Worm (Caenorhabditis elegans) whole organism, L2 larva: Measurements from ENCODE around the gene AH9.1.

ENCODE experiments used
- C34F6.9 ChIP-seq: fragments of 150-350 bp; optimal IDR thresholded peaks from 2 replicates; lab custom pipeline; 2014; ENCODE audit warnings: missing biosample characterization, missing genetic modification characterization
- R02D3.7 ChIP-seq: fragments of 150-350 bp; optimal IDR thresholded peaks from 2 replicates; lab custom pipeline; 2014; ENCODE audit warnings: missing biosample characterization, missing genetic modification characterization
- Y55F3AM.14 ChIP-seq: fragments of 200-800 bp; sonication (Bioruptor generic); optimal IDR thresholded peaks from 2 replicates; lab custom pipeline; 2018; ENCODE audit warnings: mild to moderate bottlenecking, missing genetic modification characterization, missing compliant biosample characterization
- ZK546.5 ChIP-seq: sonication (generic microtip); optimal IDR thresholded peaks from 2 replicates; lab custom pipeline; 2017; ENCODE audit warnings: missing biosample characterization, missing genetic modification characterization
- aly-2 ChIP-seq: fragments of 150-350 bp; optimal IDR thresholded peaks from 2 replicates; lab custom pipeline; 2014; ENCODE audit warnings: missing biosample characterization, missing genetic modification characterization
- ama-1 ChIP-seq: fragments of 150-350 bp; optimal IDR thresholded peaks from 2 replicates; lab custom pipeline; 2018; ENCODE audit warnings: inconsistent platforms
- blmp-1 ChIP-seq: sonication (generic microtip); optimal IDR thresholded peaks from 2 replicates; lab custom pipeline; 2017; ENCODE audit warnings: missing genetic modification characterization, mild to moderate bottlenecking, missing compliant biosample characterization, antibody characterized with exemption, moderate library complexity; ENCODE audit not compliant: insufficient read depth
- ceh-16 ChIP-seq: fragments of 150-350 bp; optimal IDR thresholded peaks from 2 replicates; lab custom pipeline; 2014; ENCODE audit warnings: missing biosample characterization, missing genetic modification characterization
- ceh-82 ChIP-seq: fragments of 150-350 bp; optimal IDR thresholded peaks from 2 replicates; lab custom pipeline; 2014; ENCODE audit warnings: missing biosample characterization, missing genetic modification characterization
- crh-2 ChIP-seq: sonication (generic microtip); optimal IDR thresholded peaks from 2 replicates; lab custom pipeline; 2017; ENCODE audit warnings: missing biosample characterization, missing genetic modification characterization
- dmd-4 ChIP-seq: sonication (generic microtip); optimal IDR thresholded peaks from 2 replicates; lab custom pipeline; 2017; ENCODE audit warnings: missing biosample characterization, missing genetic modification characterization
- elt-1 ChIP-seq: fragments of 150-350 bp; optimal IDR thresholded peaks from 2 replicates; lab custom pipeline; 2014; ENCODE audit warnings: missing biosample characterization, missing genetic modification characterization
- elt-3 ChIP-seq: sonication (generic microtip); optimal IDR thresholded peaks from 2 replicates; lab custom pipeline; 2017; ENCODE audit warnings: missing biosample characterization, missing genetic modification characterization
- lin-11 ChIP-seq: fragments of 150-350 bp; sonication (generic microtip); optimal IDR thresholded peaks from 2 replicates; lab custom pipeline; 2014; ENCODE audit warnings: missing biosample characterization, missing genetic modification characterization, inconsistent platforms, mixed read lengths
- lin-13 ChIP-seq: fragments of 150-350 bp; optimal IDR thresholded peaks from 2 replicates; lab custom pipeline; 2014; ENCODE audit warnings: missing biosample characterization, missing genetic modification reagents, missing genetic modification characterization
- lsy-2 ChIP-seq, 2 experiments: fragments of 150-350 bp in 1 of 2; sonication (generic microtip) in 1 of 2; optimal IDR thresholded peaks; 2 replicates each; lab custom pipeline; 2014 to 2017; ENCODE audit warnings: missing biosample characterization in 2 of 2, missing genetic modification characterization in 2 of 2
- mab-5 ChIP-seq: fragments of 150-350 bp; optimal IDR thresholded peaks from 2 replicates; lab custom pipeline; 2014; ENCODE audit warnings: missing biosample characterization, missing genetic modification characterization
- mbf-1 ChIP-seq: sonication (generic microtip); optimal IDR thresholded peaks from 2 replicates; lab custom pipeline; 2017; ENCODE audit warnings: missing biosample characterization, missing genetic modification characterization
- mdl-1 ChIP-seq, 2 experiments: fragments of 150-350 bp in 1 of 2; sonication (generic microtip) in 1 of 2; optimal IDR thresholded peaks; 2 replicates each; lab custom pipeline; 2017; ENCODE audit warnings: missing biosample characterization in 2 of 2, missing genetic modification characterization in 2 of 2
- nhr-10 ChIP-seq: sonication (generic microtip); optimal IDR thresholded peaks from 2 replicates; lab custom pipeline; 2017; ENCODE audit warnings: missing biosample characterization, missing genetic modification characterization
- nhr-11 ChIP-seq: fragments of 150-350 bp; optimal IDR thresholded peaks from 2 replicates; lab custom pipeline; 2014; ENCODE audit warnings: missing biosample characterization, missing genetic modification characterization
- nhr-129 ChIP-seq: fragments of 150-350 bp; optimal IDR thresholded peaks from 2 replicates; lab custom pipeline; 2014; ENCODE audit warnings: missing biosample characterization, missing genetic modification characterization
- nhr-21 ChIP-seq: fragments of 150-350 bp; optimal IDR thresholded peaks from 2 replicates; lab custom pipeline; 2014; ENCODE audit warnings: missing biosample characterization, missing genetic modification characterization
- nhr-23 ChIP-seq: fragments of 150-350 bp; optimal IDR thresholded peaks from 2 replicates; lab custom pipeline; 2014; ENCODE audit warnings: missing biosample characterization, missing genetic modification reagents, missing genetic modification characterization
- nhr-237 ChIP-seq: fragments of 150-350 bp; optimal IDR thresholded peaks from 2 replicates; lab custom pipeline; 2014; ENCODE audit warnings: missing biosample characterization, missing genetic modification characterization
- nhr-25 ChIP-seq: fragments of 150-350 bp; sonication (generic microtip); optimal IDR thresholded peaks from 3 replicates; lab custom pipeline; 2014; ENCODE audit warnings: missing biosample characterization, missing genetic modification characterization
- nhr-6 ChIP-seq: fragments of 150-350 bp; optimal IDR thresholded peaks from 2 replicates; lab custom pipeline; 2014; ENCODE audit warnings: missing biosample characterization, missing genetic modification characterization
- nhr-77 ChIP-seq: fragments of 150-350 bp; optimal IDR thresholded peaks from 2 replicates; lab custom pipeline; 2014; ENCODE audit warnings: missing biosample characterization, missing genetic modification characterization
- peb-1 ChIP-seq: fragments of 150-350 bp; optimal IDR thresholded peaks from 2 replicates; lab custom pipeline; 2014; ENCODE audit warnings: missing biosample characterization, missing genetic modification characterization
- sem-4 ChIP-seq: fragments of 150-350 bp; optimal IDR thresholded peaks from 2 replicates; lab custom pipeline; 2014; ENCODE audit warnings: missing biosample characterization, missing genetic modification reagents, missing genetic modification characterization
- sma-3 ChIP-seq: sonication (generic microtip); optimal IDR thresholded peaks from 2 replicates; lab custom pipeline; 2016; ENCODE audit warnings: missing genetic modification reagents, missing genetic modification characterization, missing compliant biosample characterization
- sma-9 ChIP-seq, 2 experiments: fragments of 150-350 bp in 1 of 2; sonication (generic microtip) in 1 of 2; optimal IDR thresholded peaks; 2 replicates each; lab custom pipeline; 2014 to 2016; ENCODE audit warnings: missing genetic modification characterization in 2 of 2, mild to moderate bottlenecking in 1 of 2, missing biosample characterization in 1 of 2, missing compliant biosample characterization in 1 of 2, missing genetic modification reagents in 1 of 2, moderate library complexity in 1 of 2
- snpc-4 ChIP-seq: fragments of 150-350 bp; optimal IDR thresholded peaks from 2 replicates; lab custom pipeline; 2014; ENCODE audit warnings: missing biosample characterization, missing genetic modification characterization
- unc-39 ChIP-seq: fragments of 150-350 bp; optimal IDR thresholded peaks from 2 replicates; lab custom pipeline; 2014; ENCODE audit warnings: missing biosample characterization, missing genetic modification characterization
- unc-55 ChIP-seq: fragments of 150-350 bp; sonication (generic microtip); optimal IDR thresholded peaks from 3 replicates; lab custom pipeline; 2014; ENCODE audit warnings: missing biosample characterization, missing genetic modification reagents, missing genetic modification characterization
- unc-62 ChIP-seq: fragments of 150-350 bp; optimal IDR thresholded peaks from 2 replicates; lab custom pipeline; 2014; ENCODE audit warnings: missing biosample characterization, missing genetic modification reagents, missing genetic modification characterization
- zag-1 ChIP-seq: fragments of 150-350 bp; optimal IDR thresholded peaks from 2 replicates; lab custom pipeline; 2014; ENCODE audit warnings: missing biosample characterization, missing genetic modification characterization
- ztf-1 ChIP-seq: fragments of 200-800 bp; sonication (Bioruptor generic); conservative IDR thresholded peaks from 2 replicates; pipeline ENCODE4 v1.3.6; 2022; ENCODE audit warnings: missing genetic modification characterization, missing compliant biosample characterization
- ztf-11 ChIP-seq: sonication (generic microtip); optimal IDR thresholded peaks from 2 replicates; lab custom pipeline; 2017; ENCODE audit warnings: missing biosample characterization, missing genetic modification characterization
- ztf-4 ChIP-seq: fragments of 150-350 bp; optimal IDR thresholded peaks from 2 replicates; lab custom pipeline; 2014; ENCODE audit warnings: missing biosample characterization, missing genetic modification characterization

The AH9.1 gene

DNA sequence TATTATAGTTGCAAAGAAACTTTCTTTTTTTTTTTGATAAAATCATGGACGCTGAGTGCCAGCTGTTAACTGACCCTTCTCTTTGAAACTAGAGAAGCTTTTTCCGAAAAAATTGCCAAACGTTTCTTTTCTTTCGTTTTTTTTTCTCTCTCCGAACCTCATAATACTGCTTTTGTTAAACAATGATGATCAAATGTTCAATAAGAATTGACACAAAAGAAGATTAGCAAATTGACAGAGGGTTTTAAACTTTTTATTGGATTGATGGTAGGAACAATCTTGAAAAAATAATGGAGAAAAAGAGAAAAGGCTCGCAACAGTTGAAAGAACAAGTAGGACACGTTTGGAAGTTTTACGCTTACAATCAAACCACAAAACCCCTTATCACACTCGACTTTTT lies 26.0 kb downstream of the AH9.1 start, which contains the start of gene hex-1:
hex-1 (plus strand) TSS at position 301 of the 400 bp plus-strand sequence.
- TF ChIP-seq nhr-77 (tag; lab: Kevin White, UChicago) (no peak), nhr-11 (tag; lab: Kevin White, UChicago) (no peak), mab-5 (no peak)
- TF ChIP-seq, all 48 proteins: peak for 0

DNA sequence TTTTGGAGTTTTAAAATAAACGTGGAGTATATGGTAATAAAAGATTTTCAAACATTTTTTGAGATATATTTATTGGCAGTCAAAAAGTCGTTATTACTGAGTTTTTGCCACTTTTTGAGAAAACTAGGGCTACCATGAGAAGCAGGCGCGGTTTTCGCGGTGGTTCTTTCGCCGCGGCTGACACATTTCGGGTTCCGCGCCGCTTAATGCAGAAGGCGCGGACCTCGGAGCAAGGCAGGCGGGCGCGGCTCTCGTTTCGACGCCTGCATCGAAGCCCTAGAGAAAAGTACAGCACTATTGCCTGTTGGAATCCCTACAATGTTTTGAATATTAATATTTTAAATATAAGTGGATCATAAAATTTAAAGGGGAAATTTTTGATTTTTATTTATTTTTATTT lies 27.4 kb downstream of the AH9.1 start:
- TF ChIP-seq snpc-4 (tag; lab: Kevin White, UChicago) (peak; percentile 49), R02D3.7 (no peak)

DNA sequence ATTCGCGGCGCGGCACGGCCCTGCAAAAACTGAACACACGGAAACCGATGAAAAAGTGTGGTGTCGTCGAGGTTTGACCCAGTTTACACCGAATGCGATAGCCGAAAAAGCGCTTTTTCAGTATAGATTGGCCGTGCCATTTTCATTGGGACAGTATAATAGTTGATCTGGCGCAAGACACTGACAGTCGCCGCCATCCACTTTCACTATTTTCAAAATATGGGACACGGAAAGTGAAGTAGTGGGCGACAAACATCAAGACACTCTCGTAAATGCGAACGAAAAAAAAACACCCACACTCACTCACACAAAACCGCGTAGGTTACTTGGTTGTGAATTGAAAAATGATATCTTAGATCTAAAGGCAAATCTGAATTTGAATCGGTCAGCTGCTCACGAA lies 27.8 kb downstream of the AH9.1 start:
- TF ChIP-seq ceh-82 (no peak), blmp-1 (tag; lab: Kevin White, UChicago) (peak; percentile 82), nhr-21 (peak; percentile 49), peb-1 (peak; percentile 89)

DNA sequence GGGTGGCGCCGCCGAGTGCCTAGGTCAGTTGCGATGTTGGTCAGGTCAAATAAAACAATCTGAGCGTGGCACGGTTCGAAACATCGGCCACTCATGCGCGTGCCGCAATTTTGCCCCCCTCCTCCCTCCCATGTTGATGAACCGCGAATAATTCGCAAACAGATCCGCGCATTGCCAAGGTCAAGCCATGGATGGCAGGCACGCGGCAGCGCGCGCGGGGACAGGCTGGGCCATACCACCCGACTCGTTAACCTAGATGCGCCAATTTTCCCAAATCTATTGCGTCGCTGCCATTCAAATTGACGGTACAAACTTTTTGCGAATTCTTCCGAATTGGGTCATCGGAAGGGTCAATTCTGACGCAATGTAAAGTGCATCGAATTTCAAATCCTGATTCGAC lies 30.1 kb downstream of the AH9.1 start:
- no peak for TF ChIP-seq nhr-11 (tag; lab: Kevin White, UChicago)
- TF ChIP-seq C34F6.9 (tag; lab: Kevin White, UChicago), result no peak
- TF ChIP-seq sem-4 (tag; lab: Kevin White, UChicago), result peak; percentile 59
- peak; percentile 13 for TF ChIP-seq Y55F3AM.14 (GFP tag; lab: Kevin White, UChicago)
- TF ChIP-seq nhr-129 (tag; lab: Kevin White, UChicago), result no peak
- TF ChIP-seq nhr-25 (tag; lab: Kevin White, UChicago), result peak; percentile 25
- TF ChIP-seq nhr-23 (tag; lab: Kevin White, UChicago), result no peak
- TF ChIP-seq nhr-10, result no peak
- no peak for TF ChIP-seq mab-5
- TF ChIP-seq lsy-2 (tag; optimal IDR thresholded peaks at IDR 0.05; lab: Kevin White, UChicago), result peak in 1 of 2 experiments; percentile 18
- TF ChIP-seq ztf-11, result no peak
- TF ChIP-seq ceh-16 (tag; lab: Kevin White, UChicago), result peak; percentile 93
- no peak for TF ChIP-seq mbf-1
- TF ChIP-seq unc-62 (GFP tag; lab: Kevin White, UChicago), result no peak
- TF ChIP-seq nhr-6 (tag; lab: Kevin White, UChicago), result no peak
- no peak for TF ChIP-seq sma-9 (GFP tag; optimal IDR thresholded peaks at IDR 0.05; lab: Kevin White, UChicago)
- TF ChIP-seq sma-9 (tag; optimal IDR thresholded peaks at IDR 0.05; lab: Kevin White, UChicago), result peak; percentile 53
- TF ChIP-seq blmp-1 (tag; lab: Kevin White, UChicago), result no peak
- no peak for TF ChIP-seq crh-2 (tag; lab: Kevin White, UChicago)
- no peak for TF ChIP-seq nhr-237 (tag; lab: Kevin White, UChicago)
- TF ChIP-seq sma-3, result peak; percentile 36
- peak; percentile 68 for TF ChIP-seq nhr-21
- no peak for TF ChIP-seq ama-1 (lab: Kevin White, UChicago)
- no peak for TF ChIP-seq elt-3
- TF ChIP-seq lin-13, result no peak
- TF ChIP-seq elt-1 (tag; lab: Kevin White, UChicago), result no peak
- no peak for TF ChIP-seq unc-39 (tag; lab: Kevin White, UChicago)
- no peak for TF ChIP-seq unc-55 (GFP tag; lab: Kevin White, UChicago)
- TF ChIP-seq peb-1, result peak; percentile 99
- TF ChIP-seq ztf-1 (GFP tag; lab: Robert Waterston, UW), result no peak
- TF ChIP-seq, all 48 proteins: peak for 9

DNA sequence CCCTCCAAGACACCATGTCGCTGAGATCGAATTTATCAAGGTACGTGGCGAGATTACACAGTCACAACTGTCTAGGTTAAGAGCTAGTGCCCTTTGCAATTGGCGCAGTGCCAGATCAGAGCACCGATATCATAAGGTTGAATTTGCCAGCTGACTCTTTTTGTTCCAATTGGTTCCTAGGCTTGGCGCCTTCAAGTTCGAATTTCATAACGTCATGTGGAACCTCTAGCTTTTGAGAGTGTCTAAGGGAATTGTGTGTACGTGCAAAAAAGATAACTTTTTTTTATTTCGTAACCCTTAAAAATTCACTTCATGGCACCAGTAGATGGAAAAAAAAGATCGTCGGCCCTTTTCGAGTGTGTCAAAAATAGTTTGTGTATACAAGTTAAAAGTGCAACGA lies 30.6 kb downstream of the AH9.1 start:
- TF ChIP-seq nhr-10 (no peak), nhr-129 (tag; lab: Kevin White, UChicago) (peak; percentile 28)
- TF ChIP-seq, all 48 proteins: peak for 1

DNA sequence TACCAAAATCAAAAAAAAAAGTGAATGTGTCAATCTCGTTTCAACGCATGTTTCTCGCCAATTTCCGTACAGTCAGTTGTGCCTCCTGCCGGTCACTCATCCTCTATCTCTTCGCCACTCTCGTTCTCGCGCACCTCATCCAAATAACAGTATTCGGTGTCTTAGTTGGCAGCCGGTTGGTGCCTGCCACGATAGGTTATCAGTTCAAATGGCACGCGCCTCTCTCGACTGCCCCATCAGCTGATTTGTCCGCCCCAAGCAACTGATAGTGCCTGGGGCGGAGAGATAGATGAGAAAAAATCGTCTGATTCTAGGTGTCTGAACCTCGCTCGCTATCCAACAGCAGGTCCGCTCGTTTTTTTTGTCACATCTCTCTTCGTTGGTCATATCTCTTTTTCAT lies 31.7 kb downstream of the AH9.1 start:
- TF ChIP-seq ceh-82 (no peak), ztf-4 (tag; lab: Kevin White, UChicago) (no peak), lin-13 (no peak), R02D3.7 (no peak), sma-9 (GFP tag; optimal IDR thresholded peaks at IDR 0.05; lab: Kevin White, UChicago) (peak; percentile 78), sma-9 (tag; optimal IDR thresholded peaks at IDR 0.05; lab: Kevin White, UChicago) (no peak), Y55F3AM.14 (GFP tag; lab: Kevin White, UChicago) (no peak), nhr-10 (no peak), zag-1 (no peak), mdl-1 (tag; optimal IDR thresholded peaks at IDR 0.05; lab: Kevin White, UChicago) (peak in 1 of 2 experiments; percentile 30), unc-62 (GFP tag; lab: Kevin White, UChicago) (no peak), ztf-11 (no peak), C34F6.9 (tag; lab: Kevin White, UChicago) (peak; percentile 5), lin-11 (tag; lab: Kevin White, UChicago) (no peak), nhr-6 (tag; lab: Kevin White, UChicago) (no peak), nhr-77 (tag; lab: Kevin White, UChicago) (no peak), crh-2 (tag; lab: Kevin White, UChicago) (peak; percentile 0), sem-4 (tag; lab: Kevin White, UChicago) (no peak), aly-2 (tag; lab: Kevin White, UChicago) (no peak), ZK546.5 (tag; lab: Kevin White, UChicago) (no peak), nhr-129 (tag; lab: Kevin White, UChicago) (peak; percentile 64), nhr-21 (peak; percentile 61), blmp-1 (tag; lab: Kevin White, UChicago) (peak; percentile 62), ztf-1 (GFP tag; lab: Robert Waterston, UW) (no peak), unc-39 (tag; lab: Kevin White, UChicago) (no peak), sma-3 (peak; percentile 84), nhr-237 (tag; lab: Kevin White, UChicago) (no peak), dmd-4 (tag; lab: Kevin White, UChicago) (no peak), elt-3 (no peak)
